Fruit fly (Drosophila melanogaster) whole organism, prepupa: ENCODE data around the gene CG17211.

Experiments used
- Blimp-1 ChIP-seq: fragments of 200-800 bp; sonication (Bioruptor generic); optimal IDR thresholded peaks from 3 replicates; lab custom pipeline; 2017; ENCODE audit warnings: missing biosample characterization, missing genetic modification characterization, mild to moderate bottlenecking, moderate library complexity, missing genetic modification reagents
- CG10631 ChIP-seq: fragments of 200-800 bp; sonication (Bioruptor generic); optimal IDR thresholded peaks from 2 replicates; lab custom pipeline; 2016; ENCODE audit warnings: missing biosample characterization, missing genetic modification characterization
- CG11762 ChIP-seq: fragments of 200-800 bp; sonication (Bioruptor generic); optimal IDR thresholded peaks from 3 replicates; lab custom pipeline; 2016; ENCODE audit warnings: missing biosample characterization, missing genetic modification characterization; ENCODE audit not compliant: insufficient read depth
- CG11902 ChIP-seq: fragments of 200-800 bp; sonication (Bioruptor generic); optimal IDR thresholded peaks from 3 replicates; lab custom pipeline; 2016; ENCODE audit warnings: missing biosample characterization, missing genetic modification characterization
- CG15336 ChIP-seq: fragments of 200-800 bp; sonication (Bioruptor generic); IDR thresholded peaks from 2 replicates; pipeline ENCODE4 v1.3.6; 2022; ENCODE audit warnings: missing biosample characterization, missing genetic modification characterization
- CG1621 ChIP-seq: fragments of 200-800 bp; sonication (Bioruptor generic); optimal IDR thresholded peaks from 3 replicates; lab custom pipeline; 2018; ENCODE audit warnings: missing biosample characterization, mild to moderate bottlenecking, missing genetic modification characterization
- CG16779 ChIP-seq: fragments of 200-800 bp; sonication (Bioruptor generic); optimal IDR thresholded peaks from 3 replicates; lab custom pipeline; 2017; ENCODE audit warnings: missing biosample characterization, mild to moderate bottlenecking, missing genetic modification characterization
- CG31627 ChIP-seq: fragments of 200-800 bp; sonication (Bioruptor generic); optimal IDR thresholded peaks from 3 replicates; lab custom pipeline; 2016; ENCODE audit warnings: missing biosample characterization, missing genetic modification characterization
- CG32006 ChIP-seq: fragments of 200-800 bp; sonication (Bioruptor generic); optimal IDR thresholded peaks from 3 replicates; lab custom pipeline; 2017; ENCODE audit warnings: missing biosample characterization, mild to moderate bottlenecking, missing genetic modification characterization
- CG34406 ChIP-seq: fragments of 200-800 bp; sonication (Bioruptor generic); optimal IDR thresholded peaks from 3 replicates; lab custom pipeline; 2016; ENCODE audit warnings: missing biosample characterization, missing genetic modification characterization
- CG3919 ChIP-seq: fragments of 200-800 bp; sonication (Bioruptor generic); optimal IDR thresholded peaks from 3 replicates; lab custom pipeline; 2016; ENCODE audit warnings: missing biosample characterization, missing genetic modification characterization
- CG6163 ChIP-seq: fragments of 200-800 bp; sonication (Bioruptor generic); IDR thresholded peaks from 3 replicates; pipeline ENCODE4 v1.3.6; 2022; ENCODE audit warnings: missing biosample characterization, missing genetic modification characterization
- CG6792 ChIP-seq: fragments of 200-800 bp; sonication (Bioruptor generic); optimal IDR thresholded peaks from 3 replicates; lab custom pipeline; 2016; ENCODE audit warnings: missing biosample characterization, missing genetic modification characterization
- CG6808 ChIP-seq: fragments of 200-800 bp; sonication (Bioruptor generic); optimal IDR thresholded peaks from 3 replicates; lab custom pipeline; 2017; ENCODE audit warnings: missing biosample characterization, missing genetic modification characterization, mild to moderate bottlenecking, moderate library complexity, missing genetic modification reagents
- CG8119 ChIP-seq: fragments of 200-800 bp; sonication (Bioruptor generic); IDR thresholded peaks from 3 replicates; pipeline ENCODE4 v1.3.6; 2022; ENCODE audit warnings: missing biosample characterization, missing genetic modification characterization
- CG8319 ChIP-seq: fragments of 200-800 bp; sonication (Bioruptor generic); optimal IDR thresholded peaks from 3 replicates; lab custom pipeline; 2016; ENCODE audit warnings: missing biosample characterization, missing genetic modification characterization
- CG8632 ChIP-seq: fragments of 200-800 bp; sonication (Bioruptor generic); optimal IDR thresholded peaks from 3 replicates; lab custom pipeline; 2016; ENCODE audit warnings: missing biosample characterization, missing genetic modification characterization
- CG9139 ChIP-seq: fragments of 200-800 bp; sonication (Bioruptor generic); optimal IDR thresholded peaks from 3 replicates; lab custom pipeline; 2017; ENCODE audit warnings: missing biosample characterization, mild to moderate bottlenecking, missing genetic modification characterization
- Eip75B ChIP-seq: fragments of 200-800 bp; sonication (Bioruptor generic); optimal IDR thresholded peaks from 3 replicates; lab custom pipeline; 2016; ENCODE audit warnings: missing biosample characterization, missing genetic modification characterization
- Eip78C ChIP-seq: fragments of 200-800 bp; sonication (Bioruptor generic); peaks from one replicate; lab custom pipeline; 2016; ENCODE audit warnings: missing biosample characterization, missing genetic modification characterization
- Ets21C ChIP-seq: fragments of 200-800 bp; sonication (Bioruptor generic); optimal IDR thresholded peaks from 3 replicates; lab custom pipeline; 2016; ENCODE audit warnings: missing biosample characterization, missing genetic modification characterization
- Gug ChIP-seq: fragments of 200-800 bp; sonication (Bioruptor generic); IDR thresholded peaks from 2 replicates; pipeline ENCODE4 v1.3.6; 2022; ENCODE audit warnings: missing biosample characterization, missing genetic modification characterization
- Hr38 ChIP-seq: sonication (Bioruptor generic); optimal IDR thresholded peaks from 2 replicates; lab custom pipeline; 2016; ENCODE audit warnings: missing biosample characterization, missing genetic modification characterization
- Hr39 ChIP-seq: fragments of 200-800 bp; sonication (Bioruptor generic); optimal IDR thresholded peaks from 2 replicates; lab custom pipeline; 2016; ENCODE audit warnings: missing biosample characterization, missing genetic modification characterization
- Hr4 ChIP-seq: fragments of 200-800 bp; sonication (Bioruptor generic); optimal IDR thresholded peaks from 3 replicates; lab custom pipeline; 2016; ENCODE audit warnings: missing biosample characterization, missing genetic modification characterization
- Met ChIP-seq: fragments of 200-800 bp; sonication (Bioruptor generic); optimal IDR thresholded peaks from 3 replicates; lab custom pipeline; 2016; ENCODE audit warnings: missing biosample characterization, missing genetic modification characterization
- Sox102F ChIP-seq: fragments of 200-800 bp; sonication (Bioruptor generic); optimal IDR thresholded peaks from 2 replicates; lab custom pipeline; 2016; ENCODE audit warnings: missing biosample characterization, mild to moderate bottlenecking, missing genetic modification characterization
- Sox15 ChIP-seq: fragments of 200-800 bp; sonication (Bioruptor generic); optimal IDR thresholded peaks from 3 replicates; lab custom pipeline; 2016; ENCODE audit warnings: missing biosample characterization, missing genetic modification characterization
- achi ChIP-seq: fragments of 200-800 bp; sonication (Bioruptor generic); optimal IDR thresholded peaks from 3 replicates; lab custom pipeline; 2016; ENCODE audit warnings: missing biosample characterization, missing genetic modification characterization
- acj6 ChIP-seq: fragments of 200-800 bp; sonication (Bioruptor generic); optimal IDR thresholded peaks from 3 replicates; lab custom pipeline; 2016; ENCODE audit warnings: missing biosample characterization, missing genetic modification characterization
- cyc ChIP-seq: fragments of 200-800 bp; sonication (Bioruptor generic); optimal IDR thresholded peaks from 3 replicates; lab custom pipeline; 2016; ENCODE audit warnings: missing biosample characterization, missing genetic modification characterization
- dsx ChIP-seq: fragments of 200-800 bp; optimal IDR thresholded peaks from 3 replicates; lab custom pipeline; 2019; ENCODE audit warnings: missing biosample characterization, mild to moderate bottlenecking, missing genetic modification characterization, moderate library complexity; ENCODE audit not compliant: poor library complexity, severe bottlenecking
- eg ChIP-seq: fragments of 200-800 bp; sonication (Bioruptor generic); IDR thresholded peaks from 3 replicates; pipeline ENCODE4 v1.3.6; 2022; ENCODE audit warnings: missing biosample characterization, missing genetic modification characterization
- esn ChIP-seq: fragments of 200-800 bp; sonication (Bioruptor generic); optimal IDR thresholded peaks from 2 replicates; lab custom pipeline; 2016; ENCODE audit warnings: missing biosample characterization, mild to moderate bottlenecking, missing genetic modification characterization, moderate library complexity
- fkh ChIP-seq: fragments of 200-800 bp; sonication (Bioruptor generic); optimal IDR thresholded peaks from 3 replicates; lab custom pipeline; 2017; ENCODE audit warnings: missing biosample characterization, mild to moderate bottlenecking, missing genetic modification characterization, moderate library complexity
- lz ChIP-seq: fragments of 200-800 bp; sonication (Bioruptor generic); optimal IDR thresholded peaks from 3 replicates; lab custom pipeline; 2016; ENCODE audit warnings: missing biosample characterization, missing genetic modification characterization
- net ChIP-seq: fragments of 200-800 bp; sonication (Bioruptor generic); optimal IDR thresholded peaks from 3 replicates; lab custom pipeline; 2016; ENCODE audit warnings: missing biosample characterization, missing genetic modification characterization
- pdm3 ChIP-seq: fragments of 200-800 bp; sonication (Bioruptor generic); optimal IDR thresholded peaks from 3 replicates; lab custom pipeline; 2016; ENCODE audit warnings: missing biosample characterization, missing genetic modification characterization
- salr ChIP-seq, 2 experiments: fragments of 200-800 bp; sonication (Bioruptor generic); optimal IDR thresholded peaks; 3 replicates each; lab custom pipeline; 2016 to 2018; ENCODE audit warnings: missing biosample characterization in 2 of 2, missing genetic modification characterization in 2 of 2, mild to moderate bottlenecking in 1 of 2
- spab ChIP-seq: fragments of 200-800 bp; sonication (Bioruptor generic); optimal IDR thresholded peaks from 2 replicates; lab custom pipeline; 2017; ENCODE audit warnings: missing biosample characterization, mild to moderate bottlenecking, missing genetic modification characterization, missing genetic modification reagents
- ss ChIP-seq, 2 experiments: fragments of 200-800 bp; sonication (Bioruptor generic); optimal IDR thresholded peaks; 2 replicates in 1 of 2; 3 replicates in 1 of 2; lab custom pipeline; 2017 to 2018; ENCODE audit warnings: mild to moderate bottlenecking in 2 of 2, missing biosample characterization in 2 of 2, missing genetic modification characterization in 2 of 2, moderate library complexity in 1 of 2
- topi ChIP-seq: fragments of 200-800 bp; sonication (Bioruptor generic); optimal IDR thresholded peaks from 3 replicates; lab custom pipeline; 2016; ENCODE audit warnings: missing biosample characterization, missing genetic modification characterization

CG17211 gene

DNA sequence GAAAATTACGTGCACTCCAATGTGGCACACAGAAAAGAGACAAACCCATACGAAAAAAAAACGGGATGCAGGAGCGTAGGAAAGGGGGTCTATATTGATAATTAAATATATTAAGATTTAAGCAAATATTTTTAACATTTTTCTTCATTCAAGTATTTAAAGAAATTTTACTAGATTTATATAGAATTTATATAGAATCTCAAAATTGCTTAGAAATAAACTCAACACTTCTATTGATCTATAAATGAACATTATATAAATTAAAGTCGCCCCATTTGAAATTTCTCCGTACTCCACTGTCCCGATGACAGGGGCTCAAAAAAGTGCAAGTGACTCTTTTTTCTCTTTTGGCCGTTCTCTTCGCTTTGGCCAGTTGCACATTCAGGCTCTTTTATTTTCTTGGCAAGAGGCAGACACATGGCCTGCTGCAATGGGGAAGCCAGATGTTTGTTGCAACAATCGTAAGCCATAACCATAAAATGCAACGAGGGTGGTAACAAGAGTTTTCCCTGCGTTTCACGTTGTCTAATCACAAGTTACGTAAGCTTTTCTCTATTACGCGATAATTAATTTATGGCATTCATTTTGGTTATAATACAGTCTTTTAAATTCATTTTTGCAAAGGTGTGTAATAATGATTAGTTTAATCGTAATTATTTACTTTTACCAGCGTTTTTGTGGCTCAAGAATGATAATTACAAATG, 48.3 kb upstream of the CG17211 start (continued):
- peak; percentile 85 for TF ChIP-seq CG9139 (GFP tag; lab: Kevin White, UChicago)
- TF ChIP-seq CG8119 (GFP tag; lab: Robert Waterston, UW), result peak; percentile 99
- peak; percentile 82 for TF ChIP-seq Eip75B
- peak; percentile 91 for TF ChIP-seq CG6163 (GFP tag; lab: Robert Waterston, UW)
- TF ChIP-seq CG34406 (GFP tag; lab: Kevin White, UChicago), result peak; percentile 90
- peak; percentile 89 for TF ChIP-seq CG8632
- peak; percentile 94 for TF ChIP-seq Gug (GFP tag; lab: Robert Waterston, UW)
- peak; percentile 70 for TF ChIP-seq CG11902 (GFP tag; lab: Kevin White, UChicago)
- peak; percentile 55 to 98 for TF ChIP-seq salr (GFP tag; optimal IDR thresholded peaks at IDR 0.05; lab: Kevin White, UChicago)
- peak; percentile 91 for TF ChIP-seq dsx (GFP tag; lab: Kevin White, UChicago)
- peak; percentile 97 for TF ChIP-seq Blimp-1 (GFP tag; lab: Kevin White, UChicago)
- TF ChIP-seq Sox15 (GFP tag; lab: Kevin White, UChicago), result peak; percentile 66
- TF ChIP-seq CG1621, result peak; percentile 67
- peak; percentile 100 for TF ChIP-seq CG32006 (GFP tag; lab: Kevin White, UChicago)
- TF ChIP-seq CG16779 (tag; lab: Kevin White, UChicago), result peak; percentile 91
- peak; percentile 41 for TF ChIP-seq Hr39
- peak; percentile 96 for TF ChIP-seq eg (GFP tag; lab: Robert Waterston, UW)

DNA sequence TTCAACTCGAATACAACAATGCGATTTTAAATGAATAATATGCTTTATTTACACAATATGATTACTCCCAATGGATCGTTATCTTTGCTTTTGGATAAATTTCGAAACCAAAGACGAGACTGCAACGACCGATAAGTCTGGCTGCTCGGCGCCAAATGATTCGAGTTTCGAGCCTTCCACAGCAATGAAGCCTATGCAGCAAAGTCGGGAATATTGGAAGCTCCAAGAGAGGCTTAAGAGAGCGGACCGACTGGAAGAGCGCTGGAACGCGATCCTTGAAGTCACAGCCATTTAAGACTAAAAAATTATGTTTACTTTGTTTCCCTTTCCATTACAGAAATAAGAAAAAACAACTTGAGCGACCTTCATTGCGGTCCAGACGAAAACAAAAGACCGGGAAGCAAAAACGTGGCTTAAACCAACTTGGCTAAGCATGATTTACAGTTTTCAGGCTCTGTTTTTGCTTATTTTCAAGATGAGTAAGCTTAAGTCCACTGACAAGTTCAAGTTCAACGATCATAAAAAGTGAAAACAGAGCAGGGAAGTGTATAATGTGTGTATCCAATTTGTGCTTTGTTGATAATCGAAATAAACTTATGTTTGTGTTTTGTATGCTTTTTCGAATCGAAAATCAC, 47.4 kb upstream of the CG17211 start, which contains the start of gene firl:
Gene firl, minus strand, starts transcription at position 159 of the 635 bp plus-strand sequence.
- TF ChIP-seq ss (GFP tag; optimal IDR thresholded peaks at IDR 0.05; lab: Kevin White, UChicago) (peak; percentile 39 to 61), CG6808 (GFP tag; lab: Kevin White, UChicago) (peak; percentile 88), fkh (GFP tag; lab: Kevin White, UChicago) (no peak), Blimp-1 (GFP tag; lab: Kevin White, UChicago) (peak; percentile 79), Eip78C (GFP tag; lab: Kevin White, UChicago) (peak; percentile 2), dsx (GFP tag; lab: Kevin White, UChicago) (peak; percentile 78)
- TF ChIP-seq, all 60 proteins: peak for 5

DNA sequence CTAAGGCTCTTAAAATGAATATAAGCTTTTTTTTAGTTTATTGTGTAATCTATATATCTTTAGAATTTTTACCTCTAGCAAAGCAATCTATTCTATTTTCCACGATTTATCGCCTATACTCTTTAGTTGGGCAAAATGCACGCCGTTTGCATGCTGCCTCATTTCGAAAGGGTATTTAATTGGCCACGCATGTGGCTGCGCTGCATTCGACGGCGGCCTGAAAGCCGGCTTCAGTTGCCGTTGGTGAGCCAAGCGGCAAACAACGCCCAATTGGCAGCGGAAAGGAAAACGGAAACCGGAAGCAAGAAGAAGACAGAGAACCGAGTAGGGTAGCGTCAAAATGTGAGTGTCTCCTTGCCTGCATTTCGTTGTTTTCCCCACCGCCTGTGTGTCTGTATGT, 38.3 kb upstream of the CG17211 start, which contains the start of gene CG14947:
Gene CG14947, plus strand, starts transcription at position 251 of the 400 bp plus-strand sequence.
- no peak for TF ChIP-seq acj6 (GFP tag; lab: Kevin White, UChicago)
- TF ChIP-seq Eip78C (GFP tag; lab: Kevin White, UChicago), result peak; percentile 75
- peak; percentile 21 to 39 for TF ChIP-seq ss (GFP tag; optimal IDR thresholded peaks at IDR 0.05; lab: Kevin White, UChicago)
- TF ChIP-seq Sox102F, result peak; percentile 20
- no peak; the same call in 2 of the 3 replicates for TF ChIP-seq CG6163 (GFP tag; lab: Robert Waterston, UW)
- TF ChIP-seq CG31627, result peak; percentile 16
- peak; percentile 47 for TF ChIP-seq Hr4 (GFP tag; lab: Kevin White, UChicago)
- TF ChIP-seq CG6808 (GFP tag; lab: Kevin White, UChicago), result peak; percentile 23
- peak; percentile 34 for TF ChIP-seq Eip75B
- TF ChIP-seq Hr38 (GFP tag; lab: Kevin White, UChicago), result no peak
- TF ChIP-seq eg (GFP tag; lab: Robert Waterston, UW), result 0 out of 3 replicates have a peak, but pooled peaks have one; percentile 29
- no peak for TF ChIP-seq CG11762 (GFP tag; lab: Kevin White, UChicago)
- TF ChIP-seq net (GFP tag; lab: Kevin White, UChicago), result peak; percentile 10
- peak; percentile 20 for TF ChIP-seq CG9139 (GFP tag; lab: Kevin White, UChicago)
- peak; percentile 17 for TF ChIP-seq Met
- peak; percentile 0 for TF ChIP-seq topi (GFP tag; lab: Kevin White, UChicago)
- peak; percentile 26 for TF ChIP-seq esn
- TF ChIP-seq CG8119 (GFP tag; lab: Robert Waterston, UW), result 0 out of 3 replicates have a peak, but pooled peaks have one; percentile 37
- TF ChIP-seq CG34406 (GFP tag; lab: Kevin White, UChicago), result peak; percentile 4
- peak; percentile 15 for TF ChIP-seq achi (GFP tag; lab: Kevin White, UChicago)
- TF ChIP-seq CG10631 (GFP tag; lab: Kevin White, UChicago), result no peak
- peak; percentile 37 for TF ChIP-seq CG32006 (GFP tag; lab: Kevin White, UChicago)
- no peak for TF ChIP-seq cyc (GFP tag; lab: Kevin White, UChicago)
- TF ChIP-seq dsx (GFP tag; lab: Kevin White, UChicago), result no peak
- peak; percentile 51 for TF ChIP-seq CG15336 (GFP tag; lab: Robert Waterston, UW)
- TF ChIP-seq lz (GFP tag; lab: Kevin White, UChicago), result peak; percentile 5
- TF ChIP-seq pdm3 (GFP tag; lab: Kevin White, UChicago), result peak; percentile 41
- TF ChIP-seq CG3919 (GFP tag; lab: Kevin White, UChicago), result peak; percentile 2
- peak; percentile 10 for TF ChIP-seq CG6792 (GFP tag; lab: Kevin White, UChicago)
- no peak for TF ChIP-seq Ets21C (GFP tag; lab: Kevin White, UChicago)
- TF ChIP-seq CG8319 (GFP tag; lab: Kevin White, UChicago), result no peak
- no peak for TF ChIP-seq spab (GFP tag; lab: Kevin White, UChicago)
- TF ChIP-seq CG8632, result peak; percentile 20
- TF ChIP-seq Hr39, result peak; percentile 22
